Fruit fly (Drosophila melanogaster) whole organism, pupa: ENCODE data around the gene Taf4.

Source experiments
- CG13204 ChIP-seq: fragments of 200-800 bp; sonication (Bioruptor generic); optimal IDR thresholded peaks from 2 replicates; lab custom pipeline; 2018; ENCODE audit warnings: missing biosample characterization, mild to moderate bottlenecking, missing genetic modification characterization, moderate library complexity
- CG14655 ChIP-seq: fragments of 200-800 bp; sonication (Bioruptor generic); optimal IDR thresholded peaks from 3 replicates; lab custom pipeline; 2017; ENCODE audit warnings: mild to moderate bottlenecking, missing biosample characterization, missing genetic modification reagents, missing genetic modification characterization
- CG17806 ChIP-seq: fragments of 200-800 bp; sonication (Bioruptor generic); optimal IDR thresholded peaks from 2 replicates; lab custom pipeline; 2018; ENCODE audit warnings: missing biosample characterization, mild to moderate bottlenecking, missing genetic modification characterization, moderate library complexity
- CG4496 ChIP-seq: fragments of 200-800 bp; sonication (Bioruptor generic); IDR thresholded peaks from 3 replicates; pipeline ENCODE4 v1.3.6; 2022; ENCODE audit warnings: missing biosample characterization, missing genetic modification characterization
- CG8159 ChIP-seq: fragments of 200-800 bp; sonication (Bioruptor generic); optimal IDR thresholded peaks from 3 replicates; lab custom pipeline; 2018; ENCODE audit warnings: missing biosample characterization, mild to moderate bottlenecking, missing genetic modification characterization, moderate library complexity
- CG8301 ChIP-seq: fragments of 200-800 bp; sonication (Bioruptor generic); optimal IDR thresholded peaks from 2 replicates; lab custom pipeline; 2018; ENCODE audit warnings: missing biosample characterization, mild to moderate bottlenecking, missing genetic modification characterization
- EcR ChIP-seq: fragments of 200-800 bp; sonication (Bioruptor generic); optimal IDR thresholded peaks from 3 replicates; lab custom pipeline; 2019; ENCODE audit warnings: missing biosample characterization, missing genetic modification characterization, mild to moderate bottlenecking, moderate library complexity, missing genetic modification reagents
- Pif1A ChIP-seq: fragments of 200-800 bp; sonication (Bioruptor generic); optimal IDR thresholded peaks from 3 replicates; lab custom pipeline; 2016; ENCODE audit warnings: missing biosample characterization, missing genetic modification characterization
- Pif1B ChIP-seq: fragments of 200-800 bp; sonication (Bioruptor generic); optimal IDR thresholded peaks from 3 replicates; lab custom pipeline; 2016; ENCODE audit warnings: missing biosample characterization, missing genetic modification characterization
- Snoo ChIP-seq: fragments of 200-800 bp; sonication (Bioruptor generic); optimal IDR thresholded peaks from 3 replicates; lab custom pipeline; 2017; ENCODE audit warnings: missing biosample characterization, mild to moderate bottlenecking, missing genetic modification characterization, inconsistent platforms
- gl ChIP-seq: fragments of 200-800 bp; sonication (Bioruptor generic); optimal IDR thresholded peaks from 2 replicates; lab custom pipeline; 2018; ENCODE audit warnings: missing biosample characterization, mild to moderate bottlenecking, missing genetic modification characterization

- TF ChIP-seq CG14655 (GFP tag; lab: Kevin White, UChicago) (no peak), Pif1A (GFP tag; lab: Kevin White, UChicago) (no peak), CG17806 (tag; lab: Kevin White, UChicago) (no peak), gl (tag; lab: Kevin White, UChicago) (no peak), Snoo (tag; lab: Kevin White, UChicago) (no peak), CG4496 (GFP tag; lab: Robert Waterston, UW) (no peak), CG13204 (GFP tag; lab: Kevin White, UChicago) (no peak), CG8301 (tag; lab: Kevin White, UChicago) (no peak), EcR (GFP tag; lab: Kevin White, UChicago) (no peak), CG8159 (tag; lab: Kevin White, UChicago) (no peak), Pif1B (GFP tag; lab: Kevin White, UChicago) (no peak)
These were observed 13.0 kb upstream of the Taf4 start, which contains the start of gene IleRS-m for dm6 chr3L:16100059-16100458.
